Fruit fly (Drosophila melanogaster): ENCODE data around the gene park.

Gene park

dm6 chr3L:21242958-21243357, 46.3 kb upstream of the park start:
- TF ChIP-seq CG8119 (GFP tag; IDR thresholded peaks at IDR 0.05) (no peak), dac (GFP tag; optimal IDR thresholded peaks at IDR 0.05) (no peak), OdsH (GFP tag; optimal IDR thresholded peaks at IDR 0.05) (no peak), Ets96B (tag; optimal IDR thresholded peaks at IDR 0.05) (no peak), pdm3 (GFP tag; optimal IDR thresholded peaks at IDR 0.05) (no peak), vri (GFP tag; optimal IDR thresholded peaks at IDR 0.05) (no peak)

- TF ChIP-seq CG32006 (GFP tag; optimal IDR thresholded peaks at IDR 0.05) = peak; percentile 26
- no peak for TF ChIP-seq Ets21C (GFP tag; optimal IDR thresholded peaks at IDR 0.05)
- TF ChIP-seq CG15336 (GFP tag; IDR thresholded peaks at IDR 0.05) = 0 out of 2 replicates have a peak, but pooled peaks have one; percentile 36
- TF ChIP-seq dsx (GFP tag; optimal IDR thresholded peaks at IDR 0.05; ENCODE audit: poor library complexity, severe bottlenecking) = no peak
- TF ChIP-seq fkh (GFP tag; optimal IDR thresholded peaks at IDR 0.05) = peak; percentile 52
- TF ChIP-seq CG6163 (GFP tag; IDR thresholded peaks at IDR 0.05) = 0 out of 3 replicates have a peak, but pooled peaks have one; percentile 10
- no peak for TF ChIP-seq CG6792 (GFP tag; optimal IDR thresholded peaks at IDR 0.05)
- peak; percentile 64 for TF ChIP-seq Eip78C (GFP tag)
- peak; percentile 66 for TF ChIP-seq svp (GFP tag)
Measured at dm6 chr3L:21241447-21241983, 44.9 kb upstream of the park start.

dm6 chr3L:21239999-21240509, 43.4 kb upstream of the park start:
- no peak for TF ChIP-seq CG31627 (GFP tag; optimal IDR thresholded peaks at IDR 0.05)
- TF ChIP-seq CG3919 (GFP tag; optimal IDR thresholded peaks at IDR 0.05) = peak; percentile 47
- no peak for TF ChIP-seq spab (GFP tag; optimal IDR thresholded peaks at IDR 0.05)
- no peak for TF ChIP-seq CG6792 (GFP tag; optimal IDR thresholded peaks at IDR 0.05)
- TF ChIP-seq cyc (GFP tag; optimal IDR thresholded peaks at IDR 0.05) = no peak
- TF ChIP-seq Blimp-1 (GFP tag; optimal IDR thresholded peaks at IDR 0.05) = peak; percentile 87
- peak; percentile 25 for TF ChIP-seq lz (GFP tag; optimal IDR thresholded peaks at IDR 0.05)
- TF ChIP-seq fd59A (GFP tag; optimal IDR thresholded peaks at IDR 0.05) = no peak
- no peak for TF ChIP-seq CG4318 (GFP tag; optimal IDR thresholded peaks at IDR 0.05)
- TF ChIP-seq topi (GFP tag; optimal IDR thresholded peaks at IDR 0.05) = peak; percentile 6
- TF ChIP-seq Hr38 (GFP tag; optimal IDR thresholded peaks at IDR 0.05) = no peak
- TF ChIP-seq esn (GFP tag; optimal IDR thresholded peaks at IDR 0.05) = peak; percentile 14
- no peak for TF ChIP-seq CG3032 (tag; optimal IDR thresholded peaks at IDR 0.05)
- TF ChIP-seq Sox15 (GFP tag; optimal IDR thresholded peaks at IDR 0.05) = no peak
- TF ChIP-seq CG11762 (GFP tag; optimal IDR thresholded peaks at IDR 0.05; ENCODE audit: insufficient read depth) = no peak
- TF ChIP-seq eg (GFP tag; IDR thresholded peaks at IDR 0.05) = peak; percentile 54; the same call in 2 of the 3 replicates
- TF ChIP-seq acj6 (GFP tag; optimal IDR thresholded peaks at IDR 0.05) = no peak
- peak; percentile 0 for TF ChIP-seq fd85E (GFP tag; optimal IDR thresholded peaks at IDR 0.05)
- no peak for TF ChIP-seq CG34406 (GFP tag; optimal IDR thresholded peaks at IDR 0.05)
- TF ChIP-seq CG8632 (GFP tag; optimal IDR thresholded peaks at IDR 0.05) = no peak
- TF ChIP-seq CG16779 (tag; optimal IDR thresholded peaks at IDR 0.05) = no peak
- no peak for TF ChIP-seq CG7368 (GFP tag; optimal IDR thresholded peaks at IDR 0.05)
- TF ChIP-seq Ets21C (GFP tag; optimal IDR thresholded peaks at IDR 0.05) = no peak
- no peak for TF ChIP-seq Hr39 (GFP tag; optimal IDR thresholded peaks at IDR 0.05)
- TF ChIP-seq CG10669 (GFP tag; optimal IDR thresholded peaks at IDR 0.05) = no peak
- TF ChIP-seq Gug (GFP tag; IDR thresholded peaks at IDR 0.05) = 0 out of 2 replicates have a peak, but pooled peaks have one; percentile 11
- no peak for TF ChIP-seq achi (GFP tag; optimal IDR thresholded peaks at IDR 0.05)
- TF ChIP-seq Sox14 (GFP tag; optimal IDR thresholded peaks at IDR 0.05) = peak; percentile 58
- no peak for TF ChIP-seq OdsH (GFP tag; optimal IDR thresholded peaks at IDR 0.05)
- peak; percentile 34 for TF ChIP-seq net (GFP tag; optimal IDR thresholded peaks at IDR 0.05)
- no peak for TF ChIP-seq Smox (GFP tag; optimal IDR thresholded peaks at IDR 0.05)
- TF ChIP-seq fkh (GFP tag; optimal IDR thresholded peaks at IDR 0.05) = peak; percentile 58
- TF ChIP-seq Met (GFP tag; optimal IDR thresholded peaks at IDR 0.05) = no peak
- TF ChIP-seq CG11294 (GFP tag; IDR thresholded peaks at IDR 0.05) = no peak
- TF ChIP-seq dsx (GFP tag; optimal IDR thresholded peaks at IDR 0.05; ENCODE audit: poor library complexity, severe bottlenecking) = peak; percentile 22
- no peak for TF ChIP-seq dac (GFP tag; optimal IDR thresholded peaks at IDR 0.05)
- peak; percentile 7 for TF ChIP-seq Lpt (GFP tag; optimal IDR thresholded peaks at IDR 0.05)
- TF ChIP-seq salr (GFP tag; optimal IDR thresholded peaks at IDR 0.05) = no peak
